Fruit fly (Drosophila melanogaster) whole organism, adult: Measurements from ENCODE around the gene CG6171.

Experiments used
- CG11617 ChIP-seq: fragments of 200-800 bp; sonication (Bioruptor generic); optimal IDR thresholded peaks from 2 replicates; lab custom pipeline; 2017; ENCODE audit warnings: mild to moderate bottlenecking, missing biosample characterization, missing genetic modification reagents, missing genetic modification characterization
- CG12768 ChIP-seq: fragments of 200-800 bp; sonication (Bioruptor generic); optimal IDR thresholded peaks from 2 replicates; lab custom pipeline; 2017; ENCODE audit warnings: missing biosample characterization, missing genetic modification characterization, mild to moderate bottlenecking, moderate library complexity, missing genetic modification reagents
- CG7045 ChIP-seq: fragments of 200-800 bp; sonication (Bioruptor generic); optimal IDR thresholded peaks from 2 replicates; lab custom pipeline; 2017; ENCODE audit warnings: missing biosample characterization, mild to moderate bottlenecking, missing genetic modification characterization
- CG7101 ChIP-seq: fragments of 200-800 bp; sonication (Bioruptor generic); optimal IDR thresholded peaks from 2 replicates; lab custom pipeline; 2018; ENCODE audit warnings: missing biosample characterization, mild to moderate bottlenecking, missing genetic modification characterization, moderate library complexity
- Clk ChIP-seq: fragments of 200-800 bp; sonication (Bioruptor generic); optimal IDR thresholded peaks from 2 replicates; lab custom pipeline; 2017; ENCODE audit warnings: missing biosample characterization, missing genetic modification characterization
- Hr96 ChIP-seq: fragments of 200-800 bp; sonication (Bioruptor generic); optimal IDR thresholded peaks from 2 replicates; lab custom pipeline; 2016; ENCODE audit warnings: missing biosample characterization, missing genetic modification characterization
- Mnt ChIP-seq: fragments of 200-800 bp; sonication (Bioruptor generic); optimal IDR thresholded peaks from 2 replicates; lab custom pipeline; 2016; ENCODE audit warnings: missing biosample characterization, mild to moderate bottlenecking, missing genetic modification characterization
- bab1 ChIP-seq: fragments of 200-800 bp; sonication (Bioruptor generic); optimal IDR thresholded peaks from 3 replicates; lab custom pipeline; 2019; ENCODE audit warnings: missing biosample characterization, mild to moderate bottlenecking, missing genetic modification characterization, moderate library complexity
- kay ChIP-seq: fragments of 200-800 bp; sonication (Bioruptor generic); peaks from one replicate; lab custom pipeline; 2016; ENCODE audit warnings: missing biosample characterization, missing genetic modification characterization, borderline replicate concordance
- tj ChIP-seq: fragments of 200-800 bp; sonication (Bioruptor generic); optimal IDR thresholded peaks from 3 replicates; lab custom pipeline; 2017; ENCODE audit warnings: missing biosample characterization, mild to moderate bottlenecking, missing genetic modification characterization, moderate library complexity

DNA sequence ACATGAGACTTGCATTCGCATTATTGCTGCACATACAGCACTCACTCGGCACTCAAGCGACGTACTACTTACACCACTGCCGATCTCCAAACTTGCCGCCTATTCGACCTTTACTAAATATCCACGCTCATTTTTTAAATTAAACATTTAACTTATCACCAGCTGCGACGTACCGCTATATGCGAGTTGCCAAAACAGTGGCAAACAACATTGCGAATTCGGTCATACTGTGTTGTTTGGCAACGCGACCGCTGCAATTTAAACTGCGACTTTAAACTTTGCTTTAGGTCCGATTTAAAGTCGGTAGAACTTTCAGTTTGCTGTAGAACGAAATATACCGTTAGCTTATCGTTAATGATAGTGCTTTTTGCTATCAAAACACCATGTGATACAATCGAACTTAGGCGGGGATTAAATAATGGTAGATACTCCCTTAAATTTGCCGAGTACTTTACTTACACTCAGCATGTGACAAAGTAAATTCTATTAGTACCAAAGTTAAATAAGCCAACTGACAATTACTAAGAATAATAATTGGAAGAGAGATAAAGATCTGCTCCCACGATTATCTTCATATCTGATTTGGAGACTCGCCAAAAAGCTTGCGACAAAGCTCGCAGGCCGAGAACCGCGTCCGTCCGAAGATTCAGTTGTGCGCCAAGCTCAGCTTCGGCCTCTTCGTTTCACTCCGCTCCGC, 35.4 kb downstream of the CG6171 start, which contains the start of the genes CG6236 and ea:
- TF ChIP-seq tj (GFP tag; lab: Kevin White, UChicago) (no peak), Hr96 (GFP tag; lab: Kevin White, UChicago) (no peak), bab1 (GFP tag; lab: Kevin White, UChicago) (no peak), Mnt (GFP tag; lab: Kevin White, UChicago) (no peak), CG7045 (no peak), Clk (GFP tag; lab: Kevin White, UChicago) (no peak), CG7101 (tag; lab: Kevin White, UChicago) (no peak), CG12768 (no peak), kay (GFP tag; lab: Kevin White, UChicago) (no peak), CG11617 (GFP tag; lab: Kevin White, UChicago) (no peak)
